Fruit fly (Drosophila melanogaster): ENCODE results near the gene Prx6a.

The Prx6a gene

dm6 chr2L:2830341-2830800 is 47.7 kb downstream of the Prx6a start (continued):
- peak; percentile 41; the same call in 1 of the 2 replicates for TF ChIP-seq CG11085 (GFP tag; IDR thresholded peaks at IDR 0.05)
- TF ChIP-seq Drgx (GFP tag; IDR thresholded peaks at IDR 0.05), result peak; percentile 79
- peak; percentile 42 for TF ChIP-seq CG7987 (GFP tag; optimal IDR thresholded peaks at IDR 0.05)
- peak; percentile 94 for TF ChIP-seq Oli (tag; optimal IDR thresholded peaks at IDR 0.05)
- TF ChIP-seq dati (GFP tag; IDR thresholded peaks at IDR 0.05), result 0 out of 2 replicates have a peak, but pooled peaks have one; percentile 3
- TF ChIP-seq gcm (GFP tag; optimal IDR thresholded peaks at IDR 0.05), result peak; percentile 89
- TF ChIP-seq lmd (GFP tag; IDR thresholded peaks at IDR 0.05), result peak; percentile 83
- peak; percentile 94 for TF ChIP-seq phol (tag; optimal IDR thresholded peaks at IDR 0.05)
- TF ChIP-seq Abd-B (GFP tag; optimal IDR thresholded peaks at IDR 0.05), result peak; percentile 83
- TF ChIP-seq Dref (GFP tag; IDR thresholded peaks at IDR 0.05), result no peak
- peak; percentile 89 for TF ChIP-seq Fer1 (GFP tag; optimal IDR thresholded peaks at IDR 0.05)
- TF ChIP-seq Bgb (GFP tag; IDR thresholded peaks at IDR 0.05; ENCODE audit: partially characterized antibody), result no peak
- peak; percentile 80 for TF ChIP-seq CG17359 (tag; optimal IDR thresholded peaks at IDR 0.05)
- peak; percentile 91 for TF ChIP-seq CG12104 (GFP tag; optimal IDR thresholded peaks at IDR 0.05)
- no peak for TF ChIP-seq Hey (tag; optimal IDR thresholded peaks at IDR 0.05)
- TF ChIP-seq CG6272 (GFP tag; IDR thresholded peaks at IDR 0.05), result peak; percentile 73
- no peak for TF ChIP-seq sc (optimal IDR thresholded peaks at IDR 0.05)
- TF ChIP-seq sc (GFP tag; optimal IDR thresholded peaks at IDR 0.05), result peak; percentile 87
- peak; percentile 69 for TF ChIP-seq CG3847 (GFP tag; IDR thresholded peaks at IDR 0.05)
- TF ChIP-seq Hr51 (GFP tag; optimal IDR thresholded peaks at IDR 0.05), result peak; percentile 64 to 93
- peak; percentile 31; the same call in 1 of the 3 replicates for TF ChIP-seq ken (GFP tag; IDR thresholded peaks at IDR 0.05)
- no peak for TF ChIP-seq Tbp (GFP tag; optimal IDR thresholded peaks at IDR 0.05)
- TF ChIP-seq CG17829 (tag; optimal IDR thresholded peaks at IDR 0.05), result peak; percentile 93
- peak; percentile 36 for TF ChIP-seq pnt (GFP tag; optimal IDR thresholded peaks at IDR 0.05)
- no peak for TF ChIP-seq ham (GFP tag; IDR thresholded peaks at IDR 0.05)
- no peak for TF ChIP-seq CkIIα-i1 (GFP tag; IDR thresholded peaks at IDR 0.05)
- no peak for TF ChIP-seq ash1 (GFP tag; optimal IDR thresholded peaks at IDR 0.05)
- TF ChIP-seq CG6813 (GFP tag; optimal IDR thresholded peaks at IDR 0.05), result peak; percentile 86
- no peak for TF ChIP-seq ERR (GFP tag; optimal IDR thresholded peaks at IDR 0.05)
- no peak for TF ChIP-seq nerfin-2 (GFP tag; IDR thresholded peaks at IDR 0.05; ENCODE audit: partially characterized antibody)
- TF ChIP-seq E2f1 (GFP tag; IDR thresholded peaks at IDR 0.05), result peak; percentile 66; the same call in 1 of the 2 replicates
- no peak for TF ChIP-seq CG2889 (GFP tag; IDR thresholded peaks at IDR 0.05)
- peak; percentile 91 for TF ChIP-seq grau (tag; optimal IDR thresholded peaks at IDR 0.05)
- no peak for TF ChIP-seq CG14965 (GFP tag; optimal IDR thresholded peaks at IDR 0.05; ENCODE audit: borderline replicate concordance)
- TF ChIP-seq Oaz (GFP tag; IDR thresholded peaks at IDR 0.05), result no peak
- TF ChIP-seq CG18476 (GFP tag; optimal IDR thresholded peaks at IDR 0.05), result peak; percentile 86
- peak; percentile 76 for TF ChIP-seq Dek (tag; optimal IDR thresholded peaks at IDR 0.05)
- peak; percentile 82 for TF ChIP-seq NfI (GFP tag; optimal IDR thresholded peaks at IDR 0.05)
- peak in 1 of 3 experiments; percentile 68 for TF ChIP-seq Stat92E (GFP tag; optimal IDR thresholded peaks at IDR 0.05)
- TF ChIP-seq CG7963 (GFP tag; IDR thresholded peaks at IDR 0.05; ENCODE audit: partially characterized antibody), result no peak
- TF ChIP-seq ap (GFP tag; IDR thresholded peaks at IDR 0.05), result peak; percentile 51; the same call in 1 of the 2 replicates
- no peak for TF ChIP-seq amos (GFP tag; IDR thresholded peaks at IDR 0.05; ENCODE audit: partially characterized antibody)
- TF ChIP-seq usp (GFP tag; optimal IDR thresholded peaks at IDR 0.05), result no peak
- no peak for TF ChIP-seq hbn (GFP tag; IDR thresholded peaks at IDR 0.05; ENCODE audit: partially characterized antibody)
- TF ChIP-seq CG30020 (tag; optimal IDR thresholded peaks at IDR 0.05), result peak; percentile 77
- TF ChIP-seq hb (GFP tag; IDR thresholded peaks at IDR 0.05; ENCODE audit: partially characterized antibody), result no peak
- TF ChIP-seq CG11247 (GFP tag; IDR thresholded peaks at IDR 0.05), result peak; percentile 56
- peak; percentile 88 for TF ChIP-seq CG17385 (GFP tag; optimal IDR thresholded peaks at IDR 0.05)
- no peak for TF ChIP-seq CG11560 (tag; IDR thresholded peaks at IDR 0.05)
- TF ChIP-seq inv (GFP tag; IDR thresholded peaks at IDR 0.05; ENCODE audit: partially characterized antibody), result no peak
